Worm (Caenorhabditis elegans) whole organism, mixed stage, embryonic: ENCODE results near the gene cal-3.

Experiments
- M03D4.4 ChIP-seq: sonication (generic microtip); optimal IDR thresholded peaks from 2 replicates; lab custom pipeline; 2017; ENCODE audit warnings: mild to moderate bottlenecking, missing genetic modification characterization, missing compliant biosample characterization
- bed-3 ChIP-seq: fragments of 200-800 bp; sonication (Bioruptor generic); optimal IDR thresholded peaks from 3 replicates; lab custom pipeline; 2018; ENCODE audit warnings: mild to moderate bottlenecking, missing genetic modification characterization, moderate library complexity, missing compliant biosample characterization
- blmp-1 ChIP-seq: fragments of 150-350 bp; optimal IDR thresholded peaks from 2 replicates; lab custom pipeline; 2014; ENCODE audit warnings: missing biosample characterization, missing genetic modification characterization
- ceh-43 ChIP-seq: fragments of 200-800 bp; sonication (Bioruptor generic); optimal IDR thresholded peaks from 2 replicates; lab custom pipeline; 2018; ENCODE audit warnings: mild to moderate bottlenecking, missing genetic modification characterization, moderate library complexity, missing compliant biosample characterization
- ceh-83 ChIP-seq: fragments of 200-800 bp; sonication (Bioruptor generic); optimal IDR thresholded peaks from 2 replicates; lab custom pipeline; 2018; ENCODE audit warnings: mild to moderate bottlenecking, missing genetic modification characterization, missing compliant biosample characterization
- ces-1 ChIP-seq: fragments of 150-350 bp; optimal IDR thresholded peaks from 2 replicates; lab custom pipeline; 2014; ENCODE audit warnings: missing biosample characterization, missing genetic modification reagents, missing genetic modification characterization
- cnd-1 ChIP-seq: fragments of 200-800 bp; sonication (Bioruptor generic); optimal IDR thresholded peaks from 2 replicates; lab custom pipeline; 2018; ENCODE audit warnings: mild to moderate bottlenecking, missing genetic modification characterization, missing compliant biosample characterization
- drap-1 ChIP-seq: fragments of 200-800 bp; sonication (Bioruptor generic); optimal IDR thresholded peaks from 3 replicates; lab custom pipeline; 2018; ENCODE audit warnings: mild to moderate bottlenecking, missing genetic modification characterization, missing compliant biosample characterization
- elt-1 ChIP-seq: sonication (generic microtip); optimal IDR thresholded peaks from 2 replicates; lab custom pipeline; 2017; ENCODE audit warnings: missing genetic modification characterization, mild to moderate bottlenecking, missing compliant biosample characterization, antibody characterized with exemption, moderate library complexity, borderline replicate concordance; ENCODE audit not compliant: insufficient read depth
- elt-3 ChIP-seq: fragments of 150-350 bp; optimal IDR thresholded peaks from 2 replicates; lab custom pipeline; 2014; ENCODE audit warnings: missing biosample characterization, missing genetic modification characterization
- flh-1 ChIP-seq: fragments of 200-800 bp; sonication (Bioruptor generic); optimal IDR thresholded peaks from 2 replicates; lab custom pipeline; 2018; ENCODE audit warnings: mild to moderate bottlenecking, missing genetic modification characterization, moderate library complexity, missing compliant biosample characterization
- ham-2 ChIP-seq: fragments of 200-800 bp; sonication (Bioruptor generic); optimal IDR thresholded peaks from 2 replicates; lab custom pipeline; 2018; ENCODE audit warnings: mild to moderate bottlenecking, missing genetic modification characterization, missing compliant biosample characterization
- hlh-1 ChIP-seq: fragments of 150-350 bp; optimal IDR thresholded peaks from 2 replicates; lab custom pipeline; 2014; ENCODE audit warnings: missing biosample characterization, missing genetic modification reagents, missing genetic modification characterization
- lin-13 ChIP-seq: fragments of 150-350 bp; optimal IDR thresholded peaks from 2 replicates; lab custom pipeline; 2014; ENCODE audit warnings: missing biosample characterization, missing genetic modification characterization
- lin-32 ChIP-seq: fragments of 200-800 bp; sonication (Bioruptor generic); optimal IDR thresholded peaks from 2 replicates; lab custom pipeline; 2018; ENCODE audit warnings: mild to moderate bottlenecking, missing genetic modification characterization, missing compliant biosample characterization
- lsy-2 ChIP-seq: fragments of 150-350 bp; optimal IDR thresholded peaks from 2 replicates; lab custom pipeline; 2014; ENCODE audit warnings: missing biosample characterization, missing genetic modification characterization
- mep-1 ChIP-seq: fragments of 150-350 bp; optimal IDR thresholded peaks from 2 replicates; lab custom pipeline; 2017; ENCODE audit warnings: missing biosample characterization, missing genetic modification reagents, missing genetic modification characterization, inconsistent platforms
- mls-2 ChIP-seq: sonication (generic microtip); optimal IDR thresholded peaks from 2 replicates; lab custom pipeline; 2016; ENCODE audit warnings: mild to moderate bottlenecking, missing genetic modification characterization, moderate library complexity, missing compliant biosample characterization
- nhr-12 ChIP-seq: fragments of 150-350 bp; optimal IDR thresholded peaks from 2 replicates; lab custom pipeline; 2014; ENCODE audit warnings: missing biosample characterization, missing genetic modification characterization
- nhr-2 ChIP-seq: fragments of 150-350 bp; optimal IDR thresholded peaks from 2 replicates; lab custom pipeline; 2014; ENCODE audit warnings: missing biosample characterization, missing genetic modification characterization
- nhr-28 ChIP-seq: fragments of 150-350 bp; optimal IDR thresholded peaks from 2 replicates; lab custom pipeline; 2014; ENCODE audit warnings: missing biosample characterization, missing genetic modification characterization
- nhr-76 ChIP-seq: sonication (generic microtip); optimal IDR thresholded peaks from 2 replicates; lab custom pipeline; 2017; ENCODE audit warnings: missing biosample characterization, missing genetic modification characterization
- pha-4 ChIP-seq: fragments of 150-350 bp; optimal IDR thresholded peaks from 2 replicates; lab custom pipeline; 2018; ENCODE audit warnings: missing biosample characterization, missing genetic modification reagents, missing genetic modification characterization
- sem-2 ChIP-seq: fragments of 200-800 bp; sonication (Bioruptor generic); optimal IDR thresholded peaks from 2 replicates; lab custom pipeline; 2018; ENCODE audit warnings: mild to moderate bottlenecking, missing genetic modification characterization, missing compliant biosample characterization
- snpc-4 ChIP-seq: fragments of 150-350 bp; optimal IDR thresholded peaks from 2 replicates; lab custom pipeline; 2014; ENCODE audit warnings: missing biosample characterization, missing genetic modification characterization
- sptf-1 ChIP-seq: sonication (generic microtip); optimal IDR thresholded peaks from 2 replicates; lab custom pipeline; 2017; ENCODE audit warnings: mild to moderate bottlenecking, missing genetic modification characterization, moderate library complexity, missing compliant biosample characterization
- tbx-8 ChIP-seq: fragments of 200-800 bp; sonication (Bioruptor generic); optimal IDR thresholded peaks from 2 replicates; lab custom pipeline; 2018; ENCODE audit warnings: mild to moderate bottlenecking, missing genetic modification characterization, moderate library complexity, missing compliant biosample characterization
- unc-120 ChIP-seq: sonication (generic microtip); optimal IDR thresholded peaks from 2 replicates; lab custom pipeline; 2017; ENCODE audit warnings: missing genetic modification characterization, missing compliant biosample characterization; ENCODE audit not compliant: poor library complexity, severe bottlenecking
- unc-39 ChIP-seq: fragments of 150-350 bp; optimal IDR thresholded peaks from 2 replicates; lab custom pipeline; 2014; ENCODE audit warnings: missing biosample characterization, missing genetic modification characterization
- unc-62 ChIP-seq: fragments of 150-350 bp; optimal IDR thresholded peaks from 2 replicates; lab custom pipeline; 2014; ENCODE audit warnings: missing biosample characterization, missing genetic modification reagents, missing genetic modification characterization

cal-3 gene

DNA sequence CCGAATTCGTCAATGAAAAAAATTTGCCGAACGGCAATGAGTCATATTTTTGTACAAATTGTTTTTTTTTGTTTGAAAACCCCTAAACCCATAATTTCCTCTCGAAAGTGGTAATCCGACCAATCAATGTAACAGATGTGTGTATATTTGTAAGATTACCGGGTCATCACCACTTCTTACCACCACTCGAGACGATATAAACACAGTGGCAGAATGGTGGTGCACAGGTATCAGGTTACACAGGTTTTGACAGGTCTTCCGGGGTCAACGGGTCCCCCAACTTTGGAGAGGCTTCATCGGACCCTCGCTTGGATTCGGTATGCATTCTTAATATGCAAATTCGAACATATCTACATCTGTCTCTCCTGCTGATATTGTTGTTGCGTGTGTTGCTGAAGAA is 3.7 kb upstream of the cal-3 start:
- TF ChIP-seq snpc-4 (tag; lab: Kevin White, UChicago): no peak
- no peak for TF ChIP-seq elt-3 (tag; lab: Kevin White, UChicago)
- no peak for TF ChIP-seq drap-1
- TF ChIP-seq mls-2 (tag; lab: Kevin White, UChicago): no peak
- TF ChIP-seq pha-4: no peak
- no peak for TF ChIP-seq blmp-1 (tag; lab: Kevin White, UChicago)
- no peak for TF ChIP-seq ceh-83
- peak; percentile 50 for TF ChIP-seq nhr-2 (tag; lab: Kevin White, UChicago)
- TF ChIP-seq, all 35 proteins: peak for 1

DNA sequence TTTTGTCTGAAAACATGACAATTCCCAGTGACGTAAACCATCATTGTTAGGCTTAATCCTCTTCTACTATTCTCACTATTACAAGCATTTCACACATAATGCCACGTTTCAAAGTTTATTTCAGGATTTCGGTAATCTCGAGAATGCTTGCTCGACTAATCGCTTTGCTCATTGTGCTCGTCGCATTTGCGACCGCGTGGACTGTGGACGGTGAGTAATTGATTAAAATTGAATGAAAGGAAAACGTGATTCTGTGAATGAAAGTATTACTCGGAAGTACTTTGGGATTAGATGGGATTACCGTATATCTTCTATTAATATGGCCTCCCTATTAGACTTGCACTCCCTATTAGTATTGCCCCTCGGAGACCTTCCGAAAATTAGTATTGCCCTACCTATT is 1.2 kb downstream of the cal-3 start:
- TF ChIP-seq ceh-43 (GFP tag; lab: Kevin White, UChicago) (no peak), tbx-8 (no peak), hlh-1 (no peak), drap-1 (no peak), flh-1 (GFP tag; lab: Kevin White, UChicago) (no peak), nhr-2 (tag; lab: Kevin White, UChicago) (no peak), sem-2 (no peak), lin-32 (GFP tag; lab: Kevin White, UChicago) (no peak), nhr-28 (tag; lab: Kevin White, UChicago) (no peak), ceh-83 (no peak), cnd-1 (tag; lab: Kevin White, UChicago) (no peak), unc-39 (no peak), mep-1 (tag; lab: Kevin White, UChicago) (no peak), mls-2 (tag; lab: Kevin White, UChicago) (no peak), ham-2 (no peak)

- TF ChIP-seq mep-1 (tag; lab: Kevin White, UChicago): no peak
- TF ChIP-seq drap-1: no peak
- no peak for TF ChIP-seq nhr-76 (tag; lab: Kevin White, UChicago)
- no peak for TF ChIP-seq lin-13 (tag; lab: Kevin White, UChicago)
- TF ChIP-seq nhr-2 (tag; lab: Kevin White, UChicago): no peak
- no peak for TF ChIP-seq lin-32 (GFP tag; lab: Kevin White, UChicago)
- TF ChIP-seq elt-1 (tag; lab: Kevin White, UChicago): no peak
- no peak for TF ChIP-seq mls-2 (tag; lab: Kevin White, UChicago)
- TF ChIP-seq, all 35 proteins: peak for 0
Measured at ce11 chrIV:3832040-3832439, 2.9 kb downstream of the cal-3 start.

ce11 chrIV:3827724-3828123 is 7.2 kb downstream of the cal-3 start:
- TF ChIP-seq ces-1 (GFP tag; lab: Kevin White, UChicago): no peak
- peak; percentile 27 for TF ChIP-seq unc-62 (GFP tag; lab: Kevin White, UChicago)
- peak; percentile 78 for TF ChIP-seq blmp-1 (tag; lab: Kevin White, UChicago)
- TF ChIP-seq flh-1 (GFP tag; lab: Kevin White, UChicago): no peak

ce11 chrIV:3826590-3827128 is 8.3 kb downstream of the cal-3 start, which contains the start of gene F28F9.3:
TSS of gene F28F9.3 (plus strand) at chrIV:3826890.
- TF ChIP-seq lin-32 (GFP tag; lab: Kevin White, UChicago) (no peak), elt-1 (tag; lab: Kevin White, UChicago) (peak; percentile 66), sptf-1 (tag; lab: Kevin White, UChicago) (no peak), unc-120 (tag; lab: Kevin White, UChicago) (no peak)

DNA sequence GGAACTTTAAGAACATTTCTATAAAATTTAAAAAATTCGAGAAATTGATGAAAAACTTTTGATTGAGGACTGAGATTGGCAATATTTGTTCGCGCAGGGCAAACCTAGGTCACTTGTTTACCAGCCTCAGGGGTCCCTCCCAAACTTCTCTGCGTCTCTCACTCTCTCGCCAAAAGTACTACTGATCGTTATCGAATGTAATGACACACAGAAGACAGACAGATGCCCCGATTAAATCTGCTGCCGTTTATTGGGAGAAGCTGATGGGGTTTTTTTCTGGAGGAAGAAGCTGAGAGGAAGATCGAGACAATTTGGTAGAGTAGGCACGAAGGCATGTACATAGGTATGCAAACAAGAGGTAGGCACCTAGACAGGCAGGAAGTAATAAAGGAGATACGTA is 9.6 kb downstream of the cal-3 start:
- TF ChIP-seq flh-1 (GFP tag; lab: Kevin White, UChicago) (no peak), blmp-1 (tag; lab: Kevin White, UChicago) (no peak), ham-2 (peak; percentile 31), ceh-83 (no peak), M03D4.4 (tag; lab: Kevin White, UChicago) (no peak), mep-1 (tag; lab: Kevin White, UChicago) (no peak), nhr-76 (tag; lab: Kevin White, UChicago) (no peak), unc-62 (GFP tag; lab: Kevin White, UChicago) (peak; percentile 66), lin-32 (GFP tag; lab: Kevin White, UChicago) (no peak), elt-1 (tag; lab: Kevin White, UChicago) (peak; percentile 84), ces-1 (GFP tag; lab: Kevin White, UChicago) (no peak), nhr-2 (tag; lab: Kevin White, UChicago) (peak; percentile 4), bed-3 (GFP tag; lab: Kevin White, UChicago) (no peak), lsy-2 (no peak), nhr-12 (no peak), hlh-1 (peak; percentile 56)
